Worm (Caenorhabditis elegans): ENCODE measurements around the gene F59A6.10.

DNA sequence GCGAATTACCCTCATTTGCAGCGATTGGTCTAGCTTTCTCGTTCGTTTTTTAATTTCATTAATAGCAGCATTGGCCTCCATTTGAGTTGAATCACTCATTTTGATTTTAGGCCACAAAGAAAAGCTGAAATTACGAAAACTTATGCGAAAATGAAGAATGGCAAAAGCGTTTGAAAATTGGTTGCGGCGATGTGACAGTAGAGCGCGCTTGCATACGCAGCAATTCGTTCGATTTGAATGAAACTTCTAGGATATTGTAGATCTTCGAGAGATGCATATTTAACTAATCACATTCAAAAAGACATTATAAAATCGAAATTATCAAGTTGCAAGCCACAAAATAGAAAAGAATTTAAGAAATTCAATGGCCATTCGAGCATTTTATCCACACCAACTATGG is 44.0 kb upstream of the F59A6.10 start, which contains the start of gene ulp-2:
- TF ChIP-seq him-1 (tag; optimal IDR thresholded peaks at IDR 0.05) = no peak
- TF ChIP-seq W03F9.2 (tag; optimal IDR thresholded peaks at IDR 0.05) = no peak
- no peak for TF ChIP-seq dao-5 (tag; optimal IDR thresholded peaks at IDR 0.05)
